Worm (Caenorhabditis elegans) whole organism, late embryonic: ENCODE data around the gene C18A11.3.

ENCODE experiments used
- C08G9.2 ChIP-seq: sonication (generic microtip); optimal IDR thresholded peaks from 2 replicates; lab custom pipeline; 2016; ENCODE audit warnings: mild to moderate bottlenecking, missing genetic modification characterization, moderate library complexity, missing compliant biosample characterization
- C38D4.7 ChIP-seq: fragments of 200-800 bp; sonication (Bioruptor generic); optimal IDR thresholded peaks from 2 replicates; lab custom pipeline; 2018; ENCODE audit warnings: mild to moderate bottlenecking, missing genetic modification characterization, moderate library complexity, missing compliant biosample characterization
- F13H6.1 ChIP-seq: sonication (generic microtip); optimal IDR thresholded peaks from 2 replicates; lab custom pipeline; 2016; ENCODE audit warnings: missing genetic modification characterization, missing compliant biosample characterization
- K09A11.1 ChIP-seq: sonication (generic microtip); optimal IDR thresholded peaks from 2 replicates; lab custom pipeline; 2017; ENCODE audit warnings: antibody characterized with exemption, mild to moderate bottlenecking, missing genetic modification characterization, missing compliant biosample characterization; ENCODE audit not compliant: insufficient read depth
- T23F11.4 ChIP-seq: fragments of 200-800 bp; sonication (Bioruptor generic); optimal IDR thresholded peaks from 2 replicates; lab custom pipeline; 2018; ENCODE audit warnings: mild to moderate bottlenecking, missing genetic modification characterization, missing compliant biosample characterization
- Y22D7AL.16 ChIP-seq: sonication (generic microtip); optimal IDR thresholded peaks from 2 replicates; lab custom pipeline; 2016; ENCODE audit warnings: missing genetic modification characterization, missing compliant biosample characterization
- ahr-1 ChIP-seq: sonication (generic microtip); optimal IDR thresholded peaks from 2 replicates; lab custom pipeline; 2016; ENCODE audit warnings: missing genetic modification characterization, missing compliant biosample characterization
- ama-1 ChIP-seq: fragments of 150-350 bp; optimal IDR thresholded peaks from 2 replicates; lab custom pipeline; 2014
- ceh-14 ChIP-seq: sonication (generic microtip); optimal IDR thresholded peaks from 2 replicates; lab custom pipeline; 2016; ENCODE audit warnings: missing genotype, missing genetic modification characterization, missing compliant biosample characterization
- ceh-19 ChIP-seq: fragments of 200-800 bp; sonication (Bioruptor generic); optimal IDR thresholded peaks from 2 replicates; lab custom pipeline; 2018; ENCODE audit warnings: mild to moderate bottlenecking, missing genetic modification characterization, missing compliant biosample characterization
- ceh-2 ChIP-seq: sonication (generic microtip); optimal IDR thresholded peaks from 2 replicates; lab custom pipeline; 2016; ENCODE audit warnings: missing genotype, missing genetic modification characterization, missing compliant biosample characterization
- ceh-24 ChIP-seq: sonication (generic microtip); optimal IDR thresholded peaks from 2 replicates; lab custom pipeline; 2016; ENCODE audit warnings: mild to moderate bottlenecking, missing genetic modification characterization, missing compliant biosample characterization
- ceh-30 ChIP-seq: fragments of 150-350 bp; optimal IDR thresholded peaks from 2 replicates; lab custom pipeline; 2014; ENCODE audit warnings: missing biosample characterization, missing genetic modification characterization
- ceh-31 ChIP-seq: sonication (generic microtip); optimal IDR thresholded peaks from 2 replicates; lab custom pipeline; 2016; ENCODE audit warnings: missing genetic modification characterization, missing compliant biosample characterization
- ceh-34 ChIP-seq: sonication (generic microtip); optimal IDR thresholded peaks from 2 replicates; lab custom pipeline; 2016; ENCODE audit warnings: mild to moderate bottlenecking, missing genetic modification characterization, missing compliant biosample characterization
- ceh-45 ChIP-seq: fragments of 200-800 bp; sonication (Bioruptor generic); IDR thresholded peaks from 2 replicates; pipeline ENCODE4 v1.3.6; 2022; ENCODE audit warnings: missing genetic modification reagents, missing genetic modification characterization, missing compliant biosample characterization
- ceh-48 ChIP-seq: sonication (generic microtip); optimal IDR thresholded peaks from 2 replicates; lab custom pipeline; 2016; ENCODE audit warnings: missing genetic modification characterization, inconsistent platforms, missing compliant biosample characterization
- ceh-9 ChIP-seq: sonication (generic microtip); optimal IDR thresholded peaks from 2 replicates; lab custom pipeline; 2016; ENCODE audit warnings: mild to moderate bottlenecking, missing genetic modification characterization, inconsistent platforms, missing compliant biosample characterization
- che-1 ChIP-seq: sonication (generic microtip); optimal IDR thresholded peaks from 2 replicates; lab custom pipeline; 2016; ENCODE audit warnings: mild to moderate bottlenecking, missing genetic modification characterization, missing compliant biosample characterization
- dve-1 ChIP-seq: sonication (generic microtip); optimal IDR thresholded peaks from 2 replicates; lab custom pipeline; 2017; ENCODE audit warnings: antibody characterized with exemption, mild to moderate bottlenecking, missing genetic modification characterization, missing compliant biosample characterization
- elt-2 ChIP-seq: sonication (generic microtip); optimal IDR thresholded peaks from 2 replicates; lab custom pipeline; 2016; ENCODE audit warnings: missing genetic modification reagents, missing genetic modification characterization, missing compliant biosample characterization
- ets-4 ChIP-seq: sonication (generic microtip); optimal IDR thresholded peaks from 2 replicates; lab custom pipeline; 2016; ENCODE audit warnings: missing genetic modification characterization, missing compliant biosample characterization
- fax-1 ChIP-seq: sonication (generic microtip); optimal IDR thresholded peaks from 2 replicates; lab custom pipeline; 2016; ENCODE audit warnings: missing genotype, missing genetic modification characterization, missing compliant biosample characterization
- fkh-10 ChIP-seq: fragments of 150-350 bp; optimal IDR thresholded peaks from 2 replicates; lab custom pipeline; 2014; ENCODE audit warnings: missing biosample characterization, missing genetic modification reagents, missing genetic modification characterization
- fkh-6 ChIP-seq: sonication (generic microtip); optimal IDR thresholded peaks from 2 replicates; lab custom pipeline; 2016; ENCODE audit warnings: missing genetic modification characterization, missing compliant biosample characterization
- gmeb-2 ChIP-seq: sonication (generic microtip); optimal IDR thresholded peaks from 2 replicates; lab custom pipeline; 2016; ENCODE audit warnings: missing genetic modification characterization, inconsistent platforms, missing compliant biosample characterization
- hlh-13 ChIP-seq: fragments of 200-800 bp; sonication (Bioruptor generic); optimal IDR thresholded peaks from 2 replicates; lab custom pipeline; 2018; ENCODE audit warnings: mild to moderate bottlenecking, missing genetic modification characterization, missing compliant biosample characterization
- hlh-15 ChIP-seq: sonication (generic microtip); optimal IDR thresholded peaks from 2 replicates; lab custom pipeline; 2016; ENCODE audit warnings: missing genetic modification characterization, missing compliant biosample characterization
- hlh-30 ChIP-seq: sonication (generic microtip); optimal IDR thresholded peaks from 2 replicates; lab custom pipeline; 2017; ENCODE audit warnings: antibody characterized with exemption, missing genetic modification characterization, missing compliant biosample characterization; ENCODE audit not compliant: insufficient read depth
- hlh-6 ChIP-seq: sonication (generic microtip); optimal IDR thresholded peaks from 2 replicates; lab custom pipeline; 2016; ENCODE audit warnings: missing genotype, missing genetic modification characterization, missing compliant biosample characterization
- hlh-8 ChIP-seq: sonication (generic microtip); optimal IDR thresholded peaks from 2 replicates; lab custom pipeline; 2016; ENCODE audit warnings: missing genotype, missing genetic modification characterization, missing compliant biosample characterization
- lim-6 ChIP-seq: sonication (generic microtip); optimal IDR thresholded peaks from 2 replicates; lab custom pipeline; 2016; ENCODE audit warnings: missing genetic modification characterization, missing compliant biosample characterization
- lin-11 ChIP-seq: fragments of 200-800 bp; sonication (Bioruptor generic); optimal IDR thresholded peaks from 2 replicates; lab custom pipeline; 2018; ENCODE audit warnings: mild to moderate bottlenecking, missing genetic modification characterization, missing compliant biosample characterization
- madf-2 ChIP-seq: sonication (generic microtip); optimal IDR thresholded peaks from 2 replicates; lab custom pipeline; 2017; ENCODE audit warnings: missing genetic modification characterization, missing compliant biosample characterization
- odd-2 ChIP-seq: sonication (generic microtip); optimal IDR thresholded peaks from 2 replicates; lab custom pipeline; 2017; ENCODE audit warnings: antibody characterized with exemption, mild to moderate bottlenecking, missing genetic modification characterization, missing compliant biosample characterization
- pag-3 ChIP-seq: sonication (generic microtip); optimal IDR thresholded peaks from 2 replicates; lab custom pipeline; 2016; ENCODE audit warnings: missing compliant biosample characterization, missing genetic modification characterization, borderline replicate concordance
- pax-1 ChIP-seq: fragments of 150-350 bp; optimal IDR thresholded peaks from 2 replicates; lab custom pipeline; 2014; ENCODE audit warnings: missing biosample characterization, missing genetic modification characterization
- pha-2 ChIP-seq: sonication (generic microtip); optimal IDR thresholded peaks from 2 replicates; lab custom pipeline; 2017; ENCODE audit warnings: mild to moderate bottlenecking, missing genetic modification characterization, missing compliant biosample characterization
- pha-4 ChIP-seq: fragments of 150-350 bp; optimal IDR thresholded peaks from 2 replicates; lab custom pipeline; 2018; ENCODE audit warnings: missing biosample characterization, missing genetic modification reagents, missing genetic modification characterization
- ref-2 ChIP-seq: sonication (generic microtip); optimal IDR thresholded peaks from 2 replicates; lab custom pipeline; 2016; ENCODE audit warnings: missing genetic modification characterization, missing compliant biosample characterization
- rnt-1 ChIP-seq: sonication (generic microtip); optimal IDR thresholded peaks from 2 replicates; lab custom pipeline; 2016; ENCODE audit warnings: missing genetic modification characterization, missing compliant biosample characterization
- sdc-2 ChIP-seq: sonication (generic microtip); optimal IDR thresholded peaks from 2 replicates; lab custom pipeline; 2016; ENCODE audit warnings: missing genotype, missing genetic modification characterization, missing compliant biosample characterization
- sox-4 ChIP-seq: sonication (generic microtip); optimal IDR thresholded peaks from 2 replicates; lab custom pipeline; 2017; ENCODE audit warnings: mild to moderate bottlenecking, missing genetic modification characterization, inconsistent platforms, missing compliant biosample characterization
- syd-9 ChIP-seq: sonication (generic microtip); optimal IDR thresholded peaks from 2 replicates; lab custom pipeline; 2016; ENCODE audit warnings: mild to moderate bottlenecking, missing genetic modification characterization, moderate library complexity, missing compliant biosample characterization
- tbx-2 ChIP-seq: sonication (generic microtip); optimal IDR thresholded peaks from 2 replicates; lab custom pipeline; 2016; ENCODE audit warnings: missing genetic modification characterization, missing compliant biosample characterization
- tbx-7 ChIP-seq: sonication (generic microtip); optimal IDR thresholded peaks from 2 replicates; lab custom pipeline; 2016; ENCODE audit warnings: missing genotype, missing genetic modification characterization, missing compliant biosample characterization
- unc-3 ChIP-seq, 2 experiments: fragments of 200-800 bp in 1 of 2; sonication (Bioruptor generic) in 1 of 2; sonication (generic microtip) in 1 of 2; conservative IDR thresholded peaks in 1 of 2; optimal IDR thresholded peaks in 1 of 2; 2 replicates each; pipeline versions ENCODE4 v1.3.6 to Lab custom; 2016 to 2022; ENCODE audit warnings: missing compliant biosample characterization in 2 of 2, missing genetic modification characterization in 2 of 2, missing genetic modification reagents in 1 of 2
- unc-42 ChIP-seq: sonication (generic microtip); optimal IDR thresholded peaks from 2 replicates; lab custom pipeline; 2016; ENCODE audit warnings: missing genotype, missing genetic modification characterization, missing compliant biosample characterization
- zip-5 ChIP-seq: sonication (generic microtip); optimal IDR thresholded peaks from 2 replicates; lab custom pipeline; 2016; ENCODE audit warnings: missing genetic modification characterization, missing compliant biosample characterization

C18A11.3 gene

ce11 chrX:8030032-8030431 lies 30.9 kb upstream of the C18A11.3 start:
- TF ChIP-seq hlh-30 (no peak), hlh-6 (tag; lab: Kevin White, UChicago) (no peak), rnt-1 (tag; lab: Kevin White, UChicago) (no peak), syd-9 (tag; lab: Kevin White, UChicago) (no peak), dve-1 (no peak), gmeb-2 (no peak), zip-5 (tag; lab: Kevin White, UChicago) (no peak), lin-11 (no peak), elt-2 (tag; lab: Kevin White, UChicago) (no peak), pha-2 (tag; lab: Kevin White, UChicago) (no peak), ama-1 (lab: Kevin White, UChicago) (no peak), ceh-31 (tag; lab: Kevin White, UChicago) (no peak), ceh-9 (no peak), ceh-14 (tag; lab: Kevin White, UChicago) (no peak), C08G9.2 (no peak)

- TF ChIP-seq gmeb-2 (no peak), elt-2 (tag; lab: Kevin White, UChicago) (peak; percentile 28), ceh-19 (no peak), pag-3 (tag; lab: Kevin White, UChicago) (no peak), ceh-24 (tag; lab: Kevin White, UChicago) (no peak), fkh-6 (no peak), hlh-15 (no peak), dve-1 (peak; percentile 91), hlh-6 (tag; lab: Kevin White, UChicago) (peak; percentile 64), hlh-13 (GFP tag; lab: Kevin White, UChicago) (peak; percentile 38), zip-5 (tag; lab: Kevin White, UChicago) (no peak), unc-3 (GFP tag; conservative IDR thresholded peaks at IDR 0.05; lab: Robert Waterston, UW) (no peak), unc-3 (tag; optimal IDR thresholded peaks at IDR 0.05; lab: Kevin White, UChicago) (peak; percentile 57), ceh-30 (tag; lab: Kevin White, UChicago) (peak; percentile 71), ets-4 (no peak), ceh-2 (tag; lab: Kevin White, UChicago) (peak; percentile 57), ceh-48 (tag; lab: Kevin White, UChicago) (peak; percentile 99), ref-2 (tag; lab: Kevin White, UChicago) (peak; percentile 95), tbx-2 (tag; lab: Kevin White, UChicago) (peak; percentile 91), F13H6.1 (peak; percentile 5), ceh-14 (tag; lab: Kevin White, UChicago) (peak; percentile 63), madf-2 (no peak), pax-1 (tag; lab: Kevin White, UChicago) (peak; percentile 69), fkh-10 (peak; percentile 66), lim-6 (tag; lab: Kevin White, UChicago) (no peak), C08G9.2 (peak; percentile 46), fax-1 (no peak), sox-4 (tag; lab: Kevin White, UChicago) (no peak), odd-2 (tag; lab: Kevin White, UChicago) (no peak), T23F11.4 (GFP tag; lab: Kevin White, UChicago) (no peak), hlh-30 (peak; percentile 76), lin-11 (no peak), tbx-7 (peak; percentile 17), hlh-8 (tag; lab: Kevin White, UChicago) (peak; percentile 2), C38D4.7 (GFP tag; lab: Kevin White, UChicago) (no peak), che-1 (no peak), unc-42 (peak; percentile 95), Y22D7AL.16 (no peak), K09A11.1 (tag; lab: Kevin White, UChicago) (peak; percentile 76), sdc-2 (tag; lab: Kevin White, UChicago) (peak; percentile 99), ceh-34 (peak; percentile 75), pha-4 (tag; lab: Kevin White, UChicago) (no peak), ceh-45 (no peak; the same call in 1 of the 2 replicates), ahr-1 (tag; lab: Kevin White, UChicago) (no peak)
Observed at ce11 chrX:8036219-8036883, 24.6 kb upstream of the C18A11.3 start.
